Worm (Caenorhabditis elegans) whole organism, young adult: ENCODE results near the gene ubxn-4.

Experiments
- B0336.3 ChIP-seq: fragments of 200-800 bp; sonication (Bioruptor generic); IDR thresholded peaks from 2 replicates; pipeline ENCODE4 v1.3.6; 2022; ENCODE audit warnings: missing genetic modification characterization, missing compliant biosample characterization
- D2030.7 ChIP-seq: fragments of 200-800 bp; sonication (Bioruptor generic); IDR thresholded peaks from 2 replicates; pipeline ENCODE4 v1.3.6; 2022; ENCODE audit warnings: missing genetic modification reagents, missing genetic modification characterization, missing compliant biosample characterization
- F33H1.4 ChIP-seq: fragments of 200-800 bp; sonication (Bioruptor generic); IDR thresholded peaks from 2 replicates; pipeline ENCODE4 v1.3.6; 2022; ENCODE audit warnings: missing genetic modification reagents, missing genetic modification characterization, missing compliant biosample characterization
- F37B4.10 ChIP-seq: fragments of 200-800 bp; sonication (Bioruptor generic); IDR thresholded peaks from 2 replicates; pipeline ENCODE4 v1.3.6; 2022; ENCODE audit warnings: missing genetic modification characterization, missing compliant biosample characterization
- F39B2.1 ChIP-seq: fragments of 200-800 bp; sonication (Bioruptor generic); IDR thresholded peaks from 2 replicates; pipeline ENCODE4 v1.3.6; 2022; ENCODE audit warnings: missing genetic modification reagents, missing genetic modification characterization, missing compliant biosample characterization
- F49E8.2 ChIP-seq: sonication (generic microtip); optimal IDR thresholded peaks from 3 replicates; lab custom pipeline; 2017; ENCODE audit warnings: missing genetic modification characterization, mild to moderate bottlenecking, missing compliant biosample characterization, antibody characterized with exemption, moderate library complexity; ENCODE audit not compliant: insufficient read depth
- F52B5.7 ChIP-seq: sonication (generic microtip); optimal IDR thresholded peaks from 2 replicates; lab custom pipeline; 2016; ENCODE audit warnings: mild to moderate bottlenecking, missing genetic modification characterization, missing compliant biosample characterization
- F57C9.4 ChIP-seq: sonication (generic microtip); optimal IDR thresholded peaks from 2 replicates; lab custom pipeline; 2017; ENCODE audit warnings: mild to moderate bottlenecking, missing genetic modification characterization, missing compliant biosample characterization
- K12H6.12 ChIP-seq: fragments of 200-800 bp; sonication (Bioruptor generic); optimal IDR thresholded peaks from 2 replicates; lab custom pipeline; 2018; ENCODE audit warnings: mild to moderate bottlenecking, missing genetic modification characterization, missing compliant biosample characterization
- attf-5 ChIP-seq: fragments of 200-800 bp; sonication (Bioruptor generic); optimal IDR thresholded peaks from 2 replicates; lab custom pipeline; 2018; ENCODE audit warnings: mild to moderate bottlenecking, missing genetic modification characterization, missing compliant biosample characterization
- cebp-1 ChIP-seq, 2 experiments: fragments of 200-800 bp in 1 of 2; sonication (Bioruptor generic) in 1 of 2; sonication (generic microtip) in 1 of 2; IDR thresholded peaks in 1 of 2; optimal IDR thresholded peaks in 1 of 2; 2 replicates each; pipeline versions ENCODE4 v1.3.6 to Lab custom; 2017 to 2022; ENCODE audit warnings: missing compliant biosample characterization in 2 of 2, missing genetic modification characterization in 2 of 2, mild to moderate bottlenecking in 1 of 2, missing genetic modification reagents in 1 of 2, moderate library complexity in 1 of 2
- ceh-27 ChIP-seq: fragments of 200-800 bp; sonication (Bioruptor generic); optimal IDR thresholded peaks from 2 replicates; lab custom pipeline; 2018; ENCODE audit warnings: mild to moderate bottlenecking, missing genetic modification characterization, moderate library complexity, missing compliant biosample characterization
- ceh-79 ChIP-seq: sonication (generic microtip); optimal IDR thresholded peaks from 2 replicates; lab custom pipeline; 2017; ENCODE audit warnings: mild to moderate bottlenecking, missing genetic modification characterization, missing compliant biosample characterization
- dpff-1 ChIP-seq: sonication (generic microtip); optimal IDR thresholded peaks from 2 replicates; lab custom pipeline; 2017; ENCODE audit warnings: mild to moderate bottlenecking, missing genetic modification characterization, missing compliant biosample characterization
- efl-1 ChIP-seq: fragments of 150-350 bp; optimal IDR thresholded peaks from 2 replicates; lab custom pipeline; 2014; ENCODE audit warnings: missing biosample characterization, missing genetic modification reagents, missing genetic modification characterization
- gei-17 ChIP-seq: fragments of 200-800 bp; sonication (Bioruptor generic); optimal IDR thresholded peaks from 2 replicates; lab custom pipeline; 2018; ENCODE audit warnings: mild to moderate bottlenecking, missing genetic modification characterization, missing compliant biosample characterization
- hlh-12 ChIP-seq: sonication (generic microtip); optimal IDR thresholded peaks from 2 replicates; lab custom pipeline; 2016; ENCODE audit warnings: missing genetic modification characterization, missing compliant biosample characterization
- hmg-1.2 ChIP-seq: fragments of 200-800 bp; sonication (Bioruptor generic); IDR thresholded peaks from 2 replicates; pipeline ENCODE4 v1.3.6; 2022; ENCODE audit warnings: missing genetic modification reagents, missing genetic modification characterization, missing compliant biosample characterization
- let-607 ChIP-seq, 2 experiments: fragments of 200-800 bp in 1 of 2; sonication (Bioruptor generic) in 1 of 2; sonication (generic microtip) in 1 of 2; optimal IDR thresholded peaks; 2 replicates each; lab custom pipeline; 2016 to 2018; ENCODE audit warnings: mild to moderate bottlenecking in 2 of 2, missing compliant biosample characterization in 2 of 2, missing genetic modification characterization in 2 of 2, moderate library complexity in 2 of 2, missing genotype in 1 of 2
- lin-40 ChIP-seq: sonication (generic microtip); optimal IDR thresholded peaks from 2 replicates; lab custom pipeline; 2016; ENCODE audit warnings: missing genetic modification characterization, mild to moderate bottlenecking, missing compliant biosample characterization, missing genotype, missing genetic modification reagents
- lin-54 ChIP-seq: fragments of 200-800 bp; sonication (Bioruptor generic); optimal IDR thresholded peaks from 2 replicates; lab custom pipeline; 2018; ENCODE audit warnings: mild to moderate bottlenecking, missing genetic modification characterization, missing compliant biosample characterization
- lir-1 ChIP-seq: fragments of 200-800 bp; sonication (Bioruptor generic); conservative IDR thresholded peaks from 2 replicates; pipeline ENCODE4 v1.3.6; 2022; ENCODE audit warnings: missing genetic modification reagents, missing genetic modification characterization, missing compliant biosample characterization
- lsl-1 ChIP-seq: fragments of 200-800 bp; sonication (Bioruptor generic); optimal IDR thresholded peaks from 2 replicates; lab custom pipeline; 2018; ENCODE audit warnings: mild to moderate bottlenecking, missing genetic modification characterization, moderate library complexity, missing compliant biosample characterization
- lsy-27 ChIP-seq: sonication (generic microtip); optimal IDR thresholded peaks from 2 replicates; lab custom pipeline; 2017; ENCODE audit warnings: missing genetic modification characterization, mild to moderate bottlenecking, missing compliant biosample characterization, antibody characterized with exemption, missing genotype, borderline replicate concordance; ENCODE audit not compliant: insufficient read depth
- madf-6 ChIP-seq: fragments of 200-800 bp; sonication (Bioruptor generic); IDR thresholded peaks from 2 replicates; pipeline ENCODE4 v1.3.6; 2022; ENCODE audit warnings: missing genetic modification reagents, missing genetic modification characterization, missing compliant biosample characterization
- nhr-179 ChIP-seq: sonication (generic microtip); optimal IDR thresholded peaks from 2 replicates; lab custom pipeline; 2016; ENCODE audit warnings: mild to moderate bottlenecking, missing genetic modification characterization, missing compliant biosample characterization
- nhr-80 ChIP-seq: sonication (generic microtip); optimal IDR thresholded peaks from 2 replicates; lab custom pipeline; 2016; ENCODE audit warnings: missing genetic modification characterization, missing compliant biosample characterization
- rec-8 ChIP-seq, 2 experiments: sonication (generic microtip); optimal IDR thresholded peaks; 2 replicates each; lab custom pipeline; 2016; ENCODE audit warnings: mild to moderate bottlenecking in 2 of 2, missing genetic modification characterization in 2 of 2, missing genetic modification reagents in 2 of 2, missing genotype in 2 of 2, missing biosample characterization in 1 of 2, missing compliant biosample characterization in 1 of 2, moderate library complexity in 1 of 2
- repo-1 ChIP-seq: sonication (generic microtip); optimal IDR thresholded peaks from 2 replicates; lab custom pipeline; 2017; ENCODE audit warnings: mild to moderate bottlenecking, missing genetic modification characterization, missing compliant biosample characterization
- snpc-1.1 ChIP-seq: sonication (generic microtip); optimal IDR thresholded peaks from 2 replicates; lab custom pipeline; 2017; ENCODE audit warnings: missing genetic modification characterization, mild to moderate bottlenecking, missing compliant biosample characterization, antibody characterized with exemption, moderate library complexity, missing genotype, missing genetic modification reagents; ENCODE audit not compliant: insufficient read depth
- snpc-1.3 ChIP-seq: sonication (generic microtip); optimal IDR thresholded peaks from 2 replicates; lab custom pipeline; 2017; ENCODE audit warnings: missing genetic modification characterization, mild to moderate bottlenecking, missing compliant biosample characterization, antibody characterized with exemption, moderate library complexity, missing genotype, missing genetic modification reagents; ENCODE audit not compliant: insufficient read depth
- snpc-3.4 ChIP-seq: sonication (generic microtip); optimal IDR thresholded peaks from 2 replicates; lab custom pipeline; 2017; ENCODE audit warnings: missing genetic modification characterization, mild to moderate bottlenecking, missing compliant biosample characterization, antibody characterized with exemption, moderate library complexity, missing genotype, missing genetic modification reagents
- snpc-4 ChIP-seq, 5 experiments: fragments of 150-350 bp in 1 of 5; sonication (generic microtip) in 4 of 5; optimal IDR thresholded peaks; 2 replicates each; lab custom pipeline; 2014 to 2018; ENCODE audit warnings: missing genetic modification characterization in 5 of 5, missing biosample characterization in 3 of 5, antibody characterized with exemption in 2 of 5, mild to moderate bottlenecking in 2 of 5, missing compliant biosample characterization in 2 of 5, missing genotype in 2 of 5, moderate library complexity in 2 of 5, missing genetic modification reagents in 1 of 5
- tbx-9 ChIP-seq: sonication (generic microtip); optimal IDR thresholded peaks from 2 replicates; lab custom pipeline; 2016; ENCODE audit warnings: borderline replicate concordance, missing genetic modification characterization, inconsistent platforms, missing compliant biosample characterization
- zim-3 ChIP-seq: sonication (generic microtip); optimal IDR thresholded peaks from 2 replicates; lab custom pipeline; 2017; ENCODE audit warnings: mild to moderate bottlenecking, missing genetic modification characterization, moderate library complexity, missing compliant biosample characterization
- ztf-18 ChIP-seq: sonication (generic microtip); optimal IDR thresholded peaks from 2 replicates; lab custom pipeline; 2016; ENCODE audit warnings: missing genotype, mild to moderate bottlenecking, missing genetic modification characterization, missing compliant biosample characterization
- ztf-26 ChIP-seq: sonication (generic microtip); optimal IDR thresholded peaks from 2 replicates; lab custom pipeline; 2017; ENCODE audit warnings: missing genetic modification characterization, missing compliant biosample characterization

Gene ubxn-4

DNA sequence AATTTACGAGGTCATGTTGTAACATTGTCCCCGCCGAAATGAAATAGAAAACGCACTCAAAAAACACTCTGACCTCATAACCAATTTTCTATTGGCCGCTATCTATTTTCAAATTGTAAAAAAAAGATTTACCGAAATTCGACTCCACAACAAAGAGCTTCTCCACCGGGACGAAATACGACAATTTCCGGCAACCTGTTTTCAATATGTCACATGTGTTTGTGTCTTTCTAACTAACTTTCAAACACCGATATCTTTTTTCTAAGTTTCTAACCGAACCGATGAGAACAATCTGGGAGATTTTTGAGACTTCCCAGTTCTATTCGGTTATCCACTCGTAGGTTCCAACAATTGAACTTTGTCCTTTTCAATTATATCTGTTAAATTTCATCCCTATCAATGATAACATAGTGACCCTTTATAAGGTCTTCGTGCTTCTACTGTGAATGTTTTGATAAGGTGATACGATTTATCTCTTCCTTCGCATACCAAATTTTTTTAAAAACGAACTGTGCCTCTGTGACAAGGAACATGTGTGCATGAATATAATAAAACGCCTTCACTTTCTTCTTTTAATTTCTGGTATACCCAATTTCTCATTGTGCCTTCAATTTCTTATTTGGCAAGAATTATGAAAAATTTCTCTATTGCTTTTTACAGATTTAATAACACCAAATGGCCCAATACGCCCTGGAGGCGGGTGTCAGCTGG, 33.6 kb downstream of the ubxn-4 start, which contains the start of gene lmbr-1:
TSS of gene lmbr-1 (plus strand) at position 661 of the 711 bp plus-strand sequence.
- TF ChIP-seq D2030.7 (no peak), let-607 (tag; optimal IDR thresholded peaks at IDR 0.05; lab: Kevin White, UChicago) (no peak), B0336.3 (GFP tag; lab: Robert Waterston, UW) (no peak), gei-17 (GFP tag; lab: Kevin White, UChicago) (no peak), ztf-18 (tag; lab: Kevin White, UChicago) (no peak), madf-6 (GFP tag; lab: Robert Waterston, UW) (no peak), snpc-1.1 (tag; lab: Kevin White, UChicago) (no peak), tbx-9 (no peak), F37B4.10 (GFP tag; lab: Robert Waterston, UW) (no peak), F52B5.7 (tag; lab: Kevin White, UChicago) (no peak), zim-3 (no peak), F49E8.2 (tag; lab: Kevin White, UChicago) (no peak), hlh-12 (tag; lab: Kevin White, UChicago) (no peak), ceh-79 (tag; lab: Kevin White, UChicago) (no peak), rec-8 (tag; optimal IDR thresholded peaks at IDR 0.05; lab: Kevin White, UChicago) (no peak), K12H6.12 (no peak), hmg-1.2 (no peak), lir-1 (GFP tag; lab: Robert Waterston, UW) (no peak), repo-1 (tag; lab: Kevin White, UChicago) (no peak)

DNA sequence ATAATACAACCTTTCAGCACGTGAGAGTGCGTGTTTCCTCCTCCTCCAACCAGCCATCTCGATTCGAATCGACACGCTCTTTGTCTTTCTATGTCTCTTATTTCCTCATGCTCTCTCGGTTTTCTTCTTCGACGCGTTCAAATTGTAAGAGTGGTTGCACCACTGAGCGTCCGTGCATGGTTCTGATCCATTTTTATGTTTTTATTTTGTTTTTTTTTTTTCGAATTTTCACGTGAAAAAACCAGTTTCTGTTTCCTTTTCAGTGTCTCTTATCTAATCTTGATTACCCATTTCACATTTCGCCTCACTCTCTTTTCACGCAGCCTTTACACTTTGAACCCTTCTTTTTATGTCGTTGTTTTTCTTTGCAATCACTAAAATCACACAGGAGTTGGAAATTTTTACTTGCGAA, 34.5 kb downstream of the ubxn-4 start:
- peak; percentile 4 for TF ChIP-seq attf-5 (GFP tag; lab: Kevin White, UChicago)
- no peak for TF ChIP-seq F39B2.1 (GFP tag; lab: Robert Waterston, UW)
- peak in 1 of 2 experiments; percentile 2 for TF ChIP-seq let-607 (tag; optimal IDR thresholded peaks at IDR 0.05; lab: Kevin White, UChicago)
- TF ChIP-seq dpff-1 (tag; lab: Kevin White, UChicago), result no peak
- no peak for TF ChIP-seq nhr-179 (tag; lab: Kevin White, UChicago)
- no peak for TF ChIP-seq F49E8.2 (tag; lab: Kevin White, UChicago)
- TF ChIP-seq lin-40 (tag; lab: Kevin White, UChicago), result peak; percentile 73
- TF ChIP-seq cebp-1 (GFP tag; IDR thresholded peaks at IDR 0.05; lab: Robert Waterston, UW), result no peak
- TF ChIP-seq cebp-1 (tag; optimal IDR thresholded peaks at IDR 0.05; lab: Kevin White, UChicago), result peak; percentile 68
- peak; percentile 61 for TF ChIP-seq nhr-80 (tag; lab: Kevin White, UChicago)
- TF ChIP-seq lin-54 (GFP tag; lab: Kevin White, UChicago), result no peak
- no peak for TF ChIP-seq F57C9.4 (tag; lab: Kevin White, UChicago)
- TF ChIP-seq hmg-1.2, result peak; percentile 66; the same call in 1 of the 2 replicates
- no peak for TF ChIP-seq lsy-27 (tag; lab: Kevin White, UChicago)
- peak; percentile 24 for TF ChIP-seq ztf-26 (tag; lab: Kevin White, UChicago)
- no peak for TF ChIP-seq snpc-1.1 (tag; lab: Kevin White, UChicago)
- TF ChIP-seq snpc-4 (GFP tag; optimal IDR thresholded peaks at IDR 0.05; lab: Kevin White, UChicago), result no peak
- TF ChIP-seq snpc-4 (tag; optimal IDR thresholded peaks at IDR 0.05; lab: Kevin White, UChicago), result no peak

DNA sequence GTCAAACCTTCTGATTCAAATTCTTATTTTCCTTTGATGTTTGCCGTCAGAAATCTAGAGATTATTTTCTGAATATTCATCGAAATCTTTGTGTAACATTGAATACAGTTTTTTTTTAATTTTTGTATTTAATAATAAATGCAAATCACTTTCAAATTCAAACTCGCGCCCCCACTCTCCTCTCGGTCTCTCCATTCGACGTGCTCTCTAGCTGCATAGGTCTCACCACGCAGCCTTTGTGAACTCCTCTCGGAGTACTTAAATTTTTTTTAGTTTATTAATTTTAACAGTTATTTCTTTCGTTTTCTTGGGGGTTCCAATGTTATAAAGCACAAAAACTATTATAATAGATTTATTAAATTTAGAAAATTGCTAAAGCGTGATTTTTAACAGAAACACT, 35.2 kb downstream of the ubxn-4 start:
- TF ChIP-seq F33H1.4 (GFP tag; lab: Robert Waterston, UW), result peak; percentile 69
- peak; percentile 60 for TF ChIP-seq efl-1 (GFP tag; lab: Kevin White, UChicago)
- peak; percentile 64 for TF ChIP-seq lin-54 (GFP tag; lab: Kevin White, UChicago)
- TF ChIP-seq lsl-1 (GFP tag; lab: Kevin White, UChicago), result peak; percentile 38
- TF ChIP-seq snpc-3.4 (tag; lab: Kevin White, UChicago), result no peak
- TF ChIP-seq snpc-1.3 (tag; lab: Kevin White, UChicago), result peak; percentile 54
- TF ChIP-seq K12H6.12, result no peak
- TF ChIP-seq madf-6 (GFP tag; lab: Robert Waterston, UW), result peak; percentile 28; the same call in 1 of the 2 replicates
- TF ChIP-seq hmg-1.2, result peak; percentile 71
- no peak for TF ChIP-seq ceh-27 (GFP tag; lab: Kevin White, UChicago)
- TF ChIP-seq, all 124 proteins: peak for 7
